Worm (Caenorhabditis elegans): Measurements from ENCODE around the gene srg-20.
"Not testable (repeated sequence)": the region's sequence is repeated elsewhere in the genome, so short reads cannot be mapped to it uniquely, and the experiment has no call there.

srg-20 gene

DNA sequence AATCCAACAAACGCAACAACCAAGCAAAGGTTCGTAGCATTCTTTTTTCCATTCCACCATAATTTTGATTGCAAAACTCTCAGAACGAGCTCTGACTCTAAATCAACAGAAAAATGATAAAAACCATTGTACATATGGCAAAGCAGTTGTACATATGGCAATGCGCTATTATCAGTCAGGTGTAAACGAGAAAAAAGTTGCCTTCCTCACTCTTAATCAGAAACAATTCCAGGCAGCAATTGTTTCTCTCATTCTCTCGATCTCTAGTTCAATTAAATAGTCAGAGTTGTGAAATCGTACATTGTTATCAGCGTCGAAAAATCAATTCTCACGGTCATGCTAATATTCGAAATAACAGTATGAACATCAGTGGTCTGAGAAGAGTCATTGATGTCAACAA lies 14.7 kb upstream of the srg-20 start:
- peak; percentile 46 for TF ChIP-seq elt-2 (tag; optimal IDR thresholded peaks at IDR 0.05)
- no peak for TF ChIP-seq pat-9 (tag; optimal IDR thresholded peaks at IDR 0.05)

DNA sequence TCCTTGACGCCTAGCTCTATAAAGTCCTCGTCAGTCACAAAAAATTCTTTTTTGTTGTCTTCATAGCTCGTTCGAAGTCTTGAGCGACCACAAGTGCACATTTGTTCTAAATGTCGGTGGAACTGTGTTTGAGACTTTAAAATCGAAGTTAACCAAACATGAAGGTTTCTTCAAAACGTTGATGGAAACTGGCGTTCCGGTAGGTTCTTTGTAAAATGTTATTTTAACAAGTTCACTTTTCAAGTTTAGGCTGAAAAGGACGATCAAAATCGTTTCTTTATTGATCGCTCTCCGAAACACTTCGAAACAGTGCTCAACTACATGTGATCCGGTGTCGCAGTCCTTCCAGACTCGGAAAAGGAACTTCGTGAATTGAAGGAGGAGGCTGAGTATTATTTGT lies 11.9 kb upstream of the srg-20 start, which contains the start of gene fbxa-160:
TSS of gene fbxa-160 (minus strand) at position 101 of the 400 bp plus-strand sequence.
- no peak for TF ChIP-seq nhr-11 (tag; optimal IDR thresholded peaks at IDR 0.05)
- TF ChIP-seq odd-2 (tag; optimal IDR thresholded peaks at IDR 0.05) = no peak
- TF ChIP-seq lim-6 (tag; optimal IDR thresholded peaks at IDR 0.05) = no peak
- TF ChIP-seq hlh-8 (tag; optimal IDR thresholded peaks at IDR 0.05) = no peak
- no peak for TF ChIP-seq K02D7.2 (tag; optimal IDR thresholded peaks at IDR 0.05)
- TF ChIP-seq ceh-31 (tag; optimal IDR thresholded peaks at IDR 0.05) = no peak
- TF ChIP-seq T23F11.4 (GFP tag; optimal IDR thresholded peaks at IDR 0.05) = no peak
- TF ChIP-seq F13H6.1 (tag; optimal IDR thresholded peaks at IDR 0.05) = no peak
- no peak for TF ChIP-seq madf-2 (tag; optimal IDR thresholded peaks at IDR 0.05)
- TF ChIP-seq pha-4 (tag; optimal IDR thresholded peaks at IDR 0.05) = no peak
- TF ChIP-seq sdc-2 (tag; optimal IDR thresholded peaks at IDR 0.05) = no peak
- TF ChIP-seq C08G9.2 (tag; optimal IDR thresholded peaks at IDR 0.05) = no peak

DNA sequence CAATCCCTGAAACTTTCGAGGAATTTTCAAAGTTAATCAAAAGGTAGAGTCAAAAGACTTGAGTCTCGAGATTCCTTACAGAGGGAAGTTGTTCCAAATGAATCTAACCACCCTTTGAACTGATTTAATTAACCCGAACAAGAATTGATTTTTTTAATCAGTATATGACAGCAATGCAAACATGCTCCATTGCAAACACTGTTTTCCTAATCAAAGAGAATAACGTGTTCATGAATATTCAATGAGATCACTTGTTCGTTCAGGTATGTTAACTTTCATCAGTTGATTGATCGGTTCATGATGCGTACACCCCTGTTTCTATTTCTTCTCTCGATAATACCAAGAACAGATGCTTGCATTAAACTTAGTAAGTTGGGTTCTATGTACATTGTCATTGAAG lies 10.8 kb upstream of the srg-20 start, which contains the start of gene C08E3.14:
TSS of gene C08E3.14 (plus strand) at position 301 of the 400 bp plus-strand sequence.
- TF ChIP-seq ceh-9 (tag; optimal IDR thresholded peaks at IDR 0.05) = no peak
- TF ChIP-seq nhr-11 (tag; optimal IDR thresholded peaks at IDR 0.05) = no peak
- TF ChIP-seq unc-86 (tag; optimal IDR thresholded peaks at IDR 0.05) = no peak
- TF ChIP-seq nfya-1 (tag; optimal IDR thresholded peaks at IDR 0.05) = no peak
- TF ChIP-seq ceh-34 (tag; optimal IDR thresholded peaks at IDR 0.05) = no peak
- no peak for TF ChIP-seq unc-42 (tag; optimal IDR thresholded peaks at IDR 0.05)
- no peak for TF ChIP-seq ceh-48 (tag; optimal IDR thresholded peaks at IDR 0.05)
- TF ChIP-seq rnt-1 (tag; optimal IDR thresholded peaks at IDR 0.05) = no peak
- no peak for TF ChIP-seq tbx-7 (tag; optimal IDR thresholded peaks at IDR 0.05)
- no peak for TF ChIP-seq lin-11 (tag; optimal IDR thresholded peaks at IDR 0.05)
- no peak for TF ChIP-seq unc-55 (GFP tag; optimal IDR thresholded peaks at IDR 0.05)
- TF ChIP-seq che-1 (tag; optimal IDR thresholded peaks at IDR 0.05) = no peak
- no peak for TF ChIP-seq odd-2 (tag; optimal IDR thresholded peaks at IDR 0.05)
- TF ChIP-seq hlh-13 (GFP tag; optimal IDR thresholded peaks at IDR 0.05) = no peak
- TF ChIP-seq elt-4 (tag; optimal IDR thresholded peaks at IDR 0.05) = no peak
- TF ChIP-seq sdc-2 (tag; optimal IDR thresholded peaks at IDR 0.05) = no peak
- TF ChIP-seq pha-2 (tag; optimal IDR thresholded peaks at IDR 0.05) = no peak

DNA sequence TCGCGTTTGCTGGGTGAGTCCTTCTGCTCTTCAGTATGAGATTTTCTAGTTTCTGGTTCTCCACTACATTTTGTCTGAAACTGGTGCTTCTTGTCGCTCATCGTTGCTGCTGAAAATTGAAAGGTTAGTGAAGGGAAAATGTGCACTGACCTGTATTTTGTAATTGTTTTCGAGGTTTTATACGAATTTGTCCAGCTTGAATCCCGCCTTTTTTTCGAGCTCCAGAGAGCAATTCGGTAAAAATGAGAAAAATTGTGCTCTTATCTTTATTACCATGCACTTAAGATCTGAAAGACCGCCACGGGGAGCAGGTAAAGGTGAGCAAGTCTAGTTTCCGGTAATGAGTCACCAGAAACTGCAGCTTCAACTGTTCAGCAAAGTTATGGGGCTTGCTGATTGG lies 8.7 kb upstream of the srg-20 start, which contains the start of gene C08E3.15:
TSS of gene C08E3.15 (minus strand) at position 101 of the 400 bp plus-strand sequence.
- TF ChIP-seq pqm-1 (tag; optimal IDR thresholded peaks at IDR 0.05); ztf-16 (tag; optimal IDR thresholded peaks at IDR 0.05); hlh-30 (tag; optimal IDR thresholded peaks at IDR 0.05; ENCODE audit: insufficient read depth): not testable (repeated sequence)

DNA sequence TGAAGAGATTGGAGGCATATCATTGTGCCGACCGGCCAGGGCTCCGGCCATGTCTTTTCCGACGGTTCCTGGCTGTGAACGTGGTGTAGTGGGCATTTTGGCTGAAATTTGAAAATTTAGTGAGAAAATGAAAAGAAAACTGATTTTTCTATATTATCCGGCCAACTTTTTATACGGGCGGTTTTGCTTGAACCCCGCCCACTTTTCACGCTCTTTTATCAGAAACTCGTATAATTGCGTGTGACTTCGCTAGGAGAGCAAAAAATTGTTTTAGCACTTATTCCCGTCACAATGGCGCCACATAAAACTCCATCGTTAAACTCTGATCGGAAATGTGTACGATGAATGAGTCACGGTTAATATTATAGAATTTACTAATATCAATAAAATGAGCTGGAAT lies 4.3 kb upstream of the srg-20 start, which contains the start of gene C08E3.13:
TSS of gene C08E3.13 (minus strand) at position 101 of the 400 bp plus-strand sequence.
- not testable (repeated sequence) for TF ChIP-seq sox-4 (tag; optimal IDR thresholded peaks at IDR 0.05); pag-3 (tag; optimal IDR thresholded peaks at IDR 0.05; ENCODE audit: borderline replicate concordance); ceh-6 (GFP tag; optimal IDR thresholded peaks at IDR 0.05)
